Worm (Caenorhabditis elegans): ENCODE results near the gene Y105C5A.508.
"Not testable (repeated sequence)": the region's sequence is repeated elsewhere in the genome, so short reads cannot be mapped to it uniquely, and the experiment has no call there.

Y105C5A.508 gene

ce11 chrIV:15571652-15572051 lies 12.1 kb upstream of the Y105C5A.508 start:
- TF ChIP-seq Y95B8A.8 (GFP tag; IDR thresholded peaks at IDR 0.05) (no peak), snpc-1.3 (tag; optimal IDR thresholded peaks at IDR 0.05; ENCODE audit: insufficient read depth) (no peak), lin-35 (GFP tag; optimal IDR thresholded peaks at IDR 0.05) (no peak), F57C9.4 (tag; optimal IDR thresholded peaks at IDR 0.05) (no peak), hsf-1 (GFP tag; IDR thresholded peaks at IDR 0.05) (no peak), ccch-3 (GFP tag; optimal IDR thresholded peaks at IDR 0.05) (no peak), ekl-4 (GFP tag; IDR thresholded peaks at IDR 0.05) (no peak), lin-54 (GFP tag; optimal IDR thresholded peaks at IDR 0.05) (no peak), dpl-1 (GFP tag; optimal IDR thresholded peaks at IDR 0.05) (no peak), pbrm-1 (GFP tag; IDR thresholded peaks at IDR 0.05) (no peak), C17E4.6 (GFP tag; IDR thresholded peaks at IDR 0.05) (no peak), attf-5 (GFP tag; optimal IDR thresholded peaks at IDR 0.05) (no peak), ceh-100 (GFP tag; IDR thresholded peaks at IDR 0.05) (no peak), lir-1 (GFP tag; conservative IDR thresholded peaks at IDR 0.05) (no peak), xnd-1 (tag; optimal IDR thresholded peaks at IDR 0.05) (no peak), sptf-2 (GFP tag; optimal IDR thresholded peaks at IDR 0.05) (no peak)

ce11 chrIV:15572106-15572505 lies 11.6 kb upstream of the Y105C5A.508 start:
- TF ChIP-seq snpc-4 (GFP tag; optimal IDR thresholded peaks at IDR 0.05) (no peak), snpc-4 (tag; optimal IDR thresholded peaks at IDR 0.05) (peak in 1 of 4 experiments; percentile 52), D2030.7 (GFP tag; IDR thresholded peaks at IDR 0.05) (no peak)

- TF ChIP-seq K12H6.12 (tag; optimal IDR thresholded peaks at IDR 0.05), result no peak
- TF ChIP-seq ztf-3 (GFP tag; optimal IDR thresholded peaks at IDR 0.05), result no peak
- no peak for TF ChIP-seq snpc-4 (GFP tag; optimal IDR thresholded peaks at IDR 0.05)
- peak in 2 of 4 experiments; percentile 3 to 42 for TF ChIP-seq snpc-4 (tag; optimal IDR thresholded peaks at IDR 0.05)
Measured at ce11 chrIV:15573863-15574262, 9.9 kb upstream of the Y105C5A.508 start.

- not testable (repeated sequence) for TF ChIP-seq egrh-3 (GFP tag; IDR thresholded peaks at IDR 0.05); madf-10 (tag; optimal IDR thresholded peaks at IDR 0.05); Y56A3A.18 (GFP tag; IDR thresholded peaks at IDR 0.05)
Measured at ce11 chrIV:15578786-15579185, 4.9 kb upstream of the Y105C5A.508 start, which contains the start of gene pqn-76. pqn-76 (plus strand) TSS chrIV:15579086.

- no peak for TF ChIP-seq Y53G8AR.9 (GFP tag; conservative IDR thresholded peaks at IDR 0.05)
- no peak for TF ChIP-seq Y79H2A.3 (GFP tag; conservative IDR thresholded peaks at IDR 0.05)
- no peak for TF ChIP-seq F22D6.2 (tag; optimal IDR thresholded peaks at IDR 0.05)
- TF ChIP-seq die-1 (tag; optimal IDR thresholded peaks at IDR 0.05), result no peak
- no peak for TF ChIP-seq lsl-1 (GFP tag; optimal IDR thresholded peaks at IDR 0.05)
- no peak for TF ChIP-seq B0336.3 (GFP tag; IDR thresholded peaks at IDR 0.05)
- no peak for TF ChIP-seq bed-2 (GFP tag; IDR thresholded peaks at IDR 0.05)
- TF ChIP-seq F37B4.10 (GFP tag; IDR thresholded peaks at IDR 0.05), result no peak
- no peak for TF ChIP-seq ceh-91 (GFP tag; IDR thresholded peaks at IDR 0.05)
- TF ChIP-seq let-607 (tag; optimal IDR thresholded peaks at IDR 0.05), result no peak
- no peak for TF ChIP-seq somi-1 (GFP tag; optimal IDR thresholded peaks at IDR 0.05)
- TF ChIP-seq attf-6 (GFP tag; IDR thresholded peaks at IDR 0.05), result no peak
- TF ChIP-seq ztf-26 (tag; optimal IDR thresholded peaks at IDR 0.05), result no peak
Measured at ce11 chrIV:15588879-15589278, 5.2 kb downstream of the Y105C5A.508 start.
